Worm (Caenorhabditis elegans): ENCODE results near the gene nspc-15.

nspc-15 gene

DNA sequence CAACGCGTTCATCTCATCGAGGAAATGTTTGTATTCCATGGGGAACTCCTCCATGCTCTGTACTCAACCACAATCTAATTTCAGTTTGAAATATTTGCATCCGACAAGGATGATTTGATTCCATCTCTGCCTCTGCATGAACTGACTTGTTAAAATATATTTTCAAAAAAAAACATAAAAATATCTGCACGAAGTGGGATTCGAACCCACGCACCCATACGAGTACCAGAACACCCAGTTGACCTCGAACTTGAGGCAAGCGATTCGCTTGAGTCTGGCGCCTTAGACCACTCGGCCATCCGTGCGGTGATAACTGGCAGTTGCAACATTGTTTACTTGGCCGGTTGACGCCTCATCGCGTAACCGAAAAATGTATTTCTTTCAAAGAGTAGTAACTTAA, 12.7 kb upstream of the nspc-15 start (continued):
- peak; percentile 52 for TF ChIP-seq lir-3 (tag; optimal IDR thresholded peaks at IDR 0.05; ENCODE audit: poor library complexity)
- TF ChIP-seq pqm-1 (tag; optimal IDR thresholded peaks at IDR 0.05), result no peak
- TF ChIP-seq ztf-11 (tag; optimal IDR thresholded peaks at IDR 0.05), result no peak
- TF ChIP-seq irx-1 (tag; optimal IDR thresholded peaks at IDR 0.05), result no peak
- TF ChIP-seq C16A3.4 (tag; optimal IDR thresholded peaks at IDR 0.05), result peak; percentile 63
- TF ChIP-seq F16B12.6 (tag; optimal IDR thresholded peaks at IDR 0.05), result no peak
- TF ChIP-seq nhr-11 (tag; optimal IDR thresholded peaks at IDR 0.05), result no peak
- no peak for TF ChIP-seq zag-1 (tag; optimal IDR thresholded peaks at IDR 0.05)
- TF ChIP-seq aha-1 (tag; optimal IDR thresholded peaks at IDR 0.05), result no peak
- TF ChIP-seq vab-15 (tag; optimal IDR thresholded peaks at IDR 0.05), result no peak
- peak in 1 of 2 experiments; percentile 8 for TF ChIP-seq mdl-1 (tag; optimal IDR thresholded peaks at IDR 0.05)
- TF ChIP-seq lin-39 (tag; optimal IDR thresholded peaks at IDR 0.05), result no peak
- peak; percentile 80 for TF ChIP-seq nhr-85 (tag)
- no peak for TF ChIP-seq fkh-4 (tag; optimal IDR thresholded peaks at IDR 0.05; ENCODE audit: borderline replicate concordance)
- TF ChIP-seq nhr-28 (tag; optimal IDR thresholded peaks at IDR 0.05), result no peak
- no peak for TF ChIP-seq tlp-1 (tag; optimal IDR thresholded peaks at IDR 0.05)
- no peak for TF ChIP-seq dpl-1 (GFP tag; optimal IDR thresholded peaks at IDR 0.05)
- TF ChIP-seq lin-35 (GFP tag; optimal IDR thresholded peaks at IDR 0.05), result peak in 1 of 2 experiments; percentile 74
- TF ChIP-seq ceh-8 (GFP tag; optimal IDR thresholded peaks at IDR 0.05), result no peak
- peak; percentile 36 for TF ChIP-seq lin-14 (GFP tag; optimal IDR thresholded peaks at IDR 0.05)
- TF ChIP-seq hlh-4 (tag; optimal IDR thresholded peaks at IDR 0.05), result no peak
- no peak for TF ChIP-seq sptf-1 (tag; optimal IDR thresholded peaks at IDR 0.05)
- TF ChIP-seq swsn-7 (tag; optimal IDR thresholded peaks at IDR 0.05), result peak; percentile 22
- no peak for TF ChIP-seq sup-37 (GFP tag; optimal IDR thresholded peaks at IDR 0.05)
- no peak for TF ChIP-seq nhr-76 (tag; optimal IDR thresholded peaks at IDR 0.05)
- TF ChIP-seq dsc-1 (tag; optimal IDR thresholded peaks at IDR 0.05), result no peak
- TF ChIP-seq nhr-237 (tag; optimal IDR thresholded peaks at IDR 0.05), result no peak
- no peak for TF ChIP-seq Y116A8C.19 (tag; optimal IDR thresholded peaks at IDR 0.05; ENCODE audit: borderline replicate concordance)
- TF ChIP-seq lin-15B (tag; optimal IDR thresholded peaks at IDR 0.05), result no peak
- no peak for TF ChIP-seq snpc-4 (tag; optimal IDR thresholded peaks at IDR 0.05)
- TF ChIP-seq elt-3 (tag; optimal IDR thresholded peaks at IDR 0.05), result peak in 2 of 6 experiments; percentile 42 to 54
- no peak for TF ChIP-seq skn-1 (tag; optimal IDR thresholded peaks at IDR 0.05)
- no peak for TF ChIP-seq lsy-2 (tag; optimal IDR thresholded peaks at IDR 0.05)
- TF ChIP-seq ceh-82 (tag; optimal IDR thresholded peaks at IDR 0.05), result peak in 2 of 3 experiments; percentile 36 to 46
- no peak for TF ChIP-seq mef-2 (tag; optimal IDR thresholded peaks at IDR 0.05)
- TF ChIP-seq mab-9 (GFP tag; IDR thresholded peaks at IDR 0.05), result no peak
- no peak for TF ChIP-seq ztf-4 (tag; optimal IDR thresholded peaks at IDR 0.05)
- no peak for TF ChIP-seq ces-1 (GFP tag; optimal IDR thresholded peaks at IDR 0.05)
- no peak for TF ChIP-seq nhr-84 (tag; optimal IDR thresholded peaks at IDR 0.05)
- TF ChIP-seq tbx-2 (tag; optimal IDR thresholded peaks at IDR 0.05), result peak; percentile 6
- peak; percentile 41 for TF ChIP-seq mep-1 (tag; optimal IDR thresholded peaks at IDR 0.05)
- TF ChIP-seq efl-3 (GFP tag; optimal IDR thresholded peaks at IDR 0.05), result no peak
- no peak for TF ChIP-seq pax-3 (tag; optimal IDR thresholded peaks at IDR 0.05)
- TF ChIP-seq nhr-47 (tag; optimal IDR thresholded peaks at IDR 0.05), result peak; percentile 35
- no peak for TF ChIP-seq alr-1 (tag; optimal IDR thresholded peaks at IDR 0.05; ENCODE audit: borderline replicate concordance)
- peak; percentile 57 for TF ChIP-seq nhr-20 (tag; optimal IDR thresholded peaks at IDR 0.05)
- TF ChIP-seq grh-1 (GFP tag; IDR thresholded peaks at IDR 0.05), result no peak; the same call in 1 of the 2 replicates
- no peak for TF ChIP-seq ceh-63 (GFP tag; optimal IDR thresholded peaks at IDR 0.05)
- no peak for TF ChIP-seq fkh-8 (tag; optimal IDR thresholded peaks at IDR 0.05)
- no peak for TF ChIP-seq ama-1 (optimal IDR thresholded peaks at IDR 0.05)
- no peak for TF ChIP-seq isw-1 (GFP tag; IDR thresholded peaks at IDR 0.05)
- no peak for TF ChIP-seq C04F5.9 (tag; optimal IDR thresholded peaks at IDR 0.05)
- peak; percentile 72 for TF ChIP-seq snu-23 (GFP tag; optimal IDR thresholded peaks at IDR 0.05)
- no peak for TF ChIP-seq unc-30 (tag; optimal IDR thresholded peaks at IDR 0.05)
- TF ChIP-seq nhr-12 (tag; optimal IDR thresholded peaks at IDR 0.05), result no peak
